Worm (Caenorhabditis elegans) whole organism, L2 larva: Measurements from ENCODE around the gene C17H12.6.

Source experiments
- C34F6.9 ChIP-seq: fragments of 150-350 bp; optimal IDR thresholded peaks from 2 replicates; lab custom pipeline; 2014; ENCODE audit warnings: missing biosample characterization, missing genetic modification characterization
- F13H6.1 ChIP-seq: sonication (generic microtip); optimal IDR thresholded peaks from 2 replicates; lab custom pipeline; 2016; ENCODE audit warnings: missing genetic modification characterization, missing compliant biosample characterization
- Y55F3AM.14 ChIP-seq: fragments of 200-800 bp; sonication (Bioruptor generic); optimal IDR thresholded peaks from 2 replicates; lab custom pipeline; 2018; ENCODE audit warnings: mild to moderate bottlenecking, missing genetic modification characterization, missing compliant biosample characterization
- ZK546.5 ChIP-seq: sonication (generic microtip); optimal IDR thresholded peaks from 2 replicates; lab custom pipeline; 2017; ENCODE audit warnings: missing biosample characterization, missing genetic modification characterization
- alr-1 ChIP-seq: fragments of 150-350 bp; optimal IDR thresholded peaks from 2 replicates; lab custom pipeline; 2014; ENCODE audit warnings: missing biosample characterization, missing genetic modification characterization
- aly-2 ChIP-seq: fragments of 150-350 bp; optimal IDR thresholded peaks from 2 replicates; lab custom pipeline; 2014; ENCODE audit warnings: missing biosample characterization, missing genetic modification characterization
- ama-1 ChIP-seq: fragments of 150-350 bp; optimal IDR thresholded peaks from 2 replicates; lab custom pipeline; 2018; ENCODE audit warnings: inconsistent platforms
- blmp-1 ChIP-seq: sonication (generic microtip); optimal IDR thresholded peaks from 2 replicates; lab custom pipeline; 2017; ENCODE audit warnings: missing genetic modification characterization, mild to moderate bottlenecking, missing compliant biosample characterization, antibody characterized with exemption, moderate library complexity; ENCODE audit not compliant: insufficient read depth
- ceh-16 ChIP-seq: fragments of 150-350 bp; optimal IDR thresholded peaks from 2 replicates; lab custom pipeline; 2014; ENCODE audit warnings: missing biosample characterization, missing genetic modification characterization
- crh-2 ChIP-seq: sonication (generic microtip); optimal IDR thresholded peaks from 2 replicates; lab custom pipeline; 2017; ENCODE audit warnings: missing biosample characterization, missing genetic modification characterization
- dmd-4 ChIP-seq: sonication (generic microtip); optimal IDR thresholded peaks from 2 replicates; lab custom pipeline; 2017; ENCODE audit warnings: missing biosample characterization, missing genetic modification characterization
- egl-27 ChIP-seq: sonication (generic microtip); optimal IDR thresholded peaks from 3 replicates; lab custom pipeline; 2017; ENCODE audit warnings: missing biosample characterization, missing genetic modification reagents, missing genetic modification characterization
- elt-3 ChIP-seq: sonication (generic microtip); optimal IDR thresholded peaks from 2 replicates; lab custom pipeline; 2017; ENCODE audit warnings: missing biosample characterization, missing genetic modification characterization
- fos-1 ChIP-seq: fragments of 150-350 bp; optimal IDR thresholded peaks from 2 replicates; lab custom pipeline; 2014; ENCODE audit warnings: missing biosample characterization, missing genetic modification characterization
- gmeb-1 ChIP-seq: fragments of 150-350 bp; optimal IDR thresholded peaks from 2 replicates; lab custom pipeline; 2014; ENCODE audit warnings: missing biosample characterization, missing genetic modification characterization
- lin-11 ChIP-seq: fragments of 150-350 bp; sonication (generic microtip); optimal IDR thresholded peaks from 2 replicates; lab custom pipeline; 2014; ENCODE audit warnings: missing biosample characterization, missing genetic modification characterization, inconsistent platforms, mixed read lengths
- lin-13 ChIP-seq: fragments of 150-350 bp; optimal IDR thresholded peaks from 2 replicates; lab custom pipeline; 2014; ENCODE audit warnings: missing biosample characterization, missing genetic modification reagents, missing genetic modification characterization
- lsy-2 ChIP-seq, 2 experiments: fragments of 150-350 bp in 1 of 2; sonication (generic microtip) in 1 of 2; optimal IDR thresholded peaks; 2 replicates each; lab custom pipeline; 2014 to 2017; ENCODE audit warnings: missing biosample characterization in 2 of 2, missing genetic modification characterization in 2 of 2
- mab-5 ChIP-seq: fragments of 150-350 bp; optimal IDR thresholded peaks from 2 replicates; lab custom pipeline; 2014; ENCODE audit warnings: missing biosample characterization, missing genetic modification characterization
- mbf-1 ChIP-seq: sonication (generic microtip); optimal IDR thresholded peaks from 2 replicates; lab custom pipeline; 2017; ENCODE audit warnings: missing biosample characterization, missing genetic modification characterization
- mdl-1 ChIP-seq, 2 experiments: fragments of 150-350 bp in 1 of 2; sonication (generic microtip) in 1 of 2; optimal IDR thresholded peaks; 2 replicates each; lab custom pipeline; 2017; ENCODE audit warnings: missing biosample characterization in 2 of 2, missing genetic modification characterization in 2 of 2
- nhr-10 ChIP-seq: sonication (generic microtip); optimal IDR thresholded peaks from 2 replicates; lab custom pipeline; 2017; ENCODE audit warnings: missing biosample characterization, missing genetic modification characterization
- nhr-11 ChIP-seq: fragments of 150-350 bp; optimal IDR thresholded peaks from 2 replicates; lab custom pipeline; 2014; ENCODE audit warnings: missing biosample characterization, missing genetic modification characterization
- nhr-129 ChIP-seq: fragments of 150-350 bp; optimal IDR thresholded peaks from 2 replicates; lab custom pipeline; 2014; ENCODE audit warnings: missing biosample characterization, missing genetic modification characterization
- nhr-23 ChIP-seq: fragments of 150-350 bp; optimal IDR thresholded peaks from 2 replicates; lab custom pipeline; 2014; ENCODE audit warnings: missing biosample characterization, missing genetic modification reagents, missing genetic modification characterization
- nhr-25 ChIP-seq: fragments of 150-350 bp; sonication (generic microtip); optimal IDR thresholded peaks from 3 replicates; lab custom pipeline; 2014; ENCODE audit warnings: missing biosample characterization, missing genetic modification characterization
- nhr-6 ChIP-seq: fragments of 150-350 bp; optimal IDR thresholded peaks from 2 replicates; lab custom pipeline; 2014; ENCODE audit warnings: missing biosample characterization, missing genetic modification characterization
- nhr-77 ChIP-seq: fragments of 150-350 bp; optimal IDR thresholded peaks from 2 replicates; lab custom pipeline; 2014; ENCODE audit warnings: missing biosample characterization, missing genetic modification characterization
- peb-1 ChIP-seq: fragments of 150-350 bp; optimal IDR thresholded peaks from 2 replicates; lab custom pipeline; 2014; ENCODE audit warnings: missing biosample characterization, missing genetic modification characterization
- sem-4 ChIP-seq: fragments of 150-350 bp; optimal IDR thresholded peaks from 2 replicates; lab custom pipeline; 2014; ENCODE audit warnings: missing biosample characterization, missing genetic modification reagents, missing genetic modification characterization
- skn-1 ChIP-seq: sonication (generic microtip); optimal IDR thresholded peaks from 2 replicates; lab custom pipeline; 2017; ENCODE audit warnings: missing biosample characterization, missing genetic modification characterization
- sma-3 ChIP-seq: sonication (generic microtip); optimal IDR thresholded peaks from 2 replicates; lab custom pipeline; 2016; ENCODE audit warnings: missing genetic modification reagents, missing genetic modification characterization, missing compliant biosample characterization
- sma-9 ChIP-seq, 2 experiments: fragments of 150-350 bp in 1 of 2; sonication (generic microtip) in 1 of 2; optimal IDR thresholded peaks; 2 replicates each; lab custom pipeline; 2014 to 2016; ENCODE audit warnings: missing genetic modification characterization in 2 of 2, mild to moderate bottlenecking in 1 of 2, missing biosample characterization in 1 of 2, missing compliant biosample characterization in 1 of 2, missing genetic modification reagents in 1 of 2, moderate library complexity in 1 of 2
- snpc-4 ChIP-seq: fragments of 150-350 bp; optimal IDR thresholded peaks from 2 replicates; lab custom pipeline; 2014; ENCODE audit warnings: missing biosample characterization, missing genetic modification characterization
- unc-39 ChIP-seq: fragments of 150-350 bp; optimal IDR thresholded peaks from 2 replicates; lab custom pipeline; 2014; ENCODE audit warnings: missing biosample characterization, missing genetic modification characterization
- unc-55 ChIP-seq: fragments of 150-350 bp; sonication (generic microtip); optimal IDR thresholded peaks from 3 replicates; lab custom pipeline; 2014; ENCODE audit warnings: missing biosample characterization, missing genetic modification reagents, missing genetic modification characterization
- unc-62 ChIP-seq: fragments of 150-350 bp; optimal IDR thresholded peaks from 2 replicates; lab custom pipeline; 2014; ENCODE audit warnings: missing biosample characterization, missing genetic modification reagents, missing genetic modification characterization
- zag-1 ChIP-seq: fragments of 150-350 bp; optimal IDR thresholded peaks from 2 replicates; lab custom pipeline; 2014; ENCODE audit warnings: missing biosample characterization, missing genetic modification characterization
- ztf-11 ChIP-seq: sonication (generic microtip); optimal IDR thresholded peaks from 2 replicates; lab custom pipeline; 2017; ENCODE audit warnings: missing biosample characterization, missing genetic modification characterization
- ztf-4 ChIP-seq: fragments of 150-350 bp; optimal IDR thresholded peaks from 2 replicates; lab custom pipeline; 2014; ENCODE audit warnings: missing biosample characterization, missing genetic modification characterization

The C17H12.6 gene

ce11 chrIV:6789950-6790349 lies 32.4 kb downstream of the C17H12.6 start:
- TF ChIP-seq nhr-10: no peak
- TF ChIP-seq nhr-11 (tag; lab: Kevin White, UChicago): no peak
- TF ChIP-seq dmd-4: no peak
- no peak for TF ChIP-seq nhr-6 (tag; lab: Kevin White, UChicago)
- no peak for TF ChIP-seq alr-1 (tag; lab: Kevin White, UChicago)
- no peak for TF ChIP-seq sem-4 (tag; lab: Kevin White, UChicago)
- no peak for TF ChIP-seq mbf-1 (tag; lab: Kevin White, UChicago)
- TF ChIP-seq egl-27 (tag; lab: Kevin White, UChicago): no peak
- TF ChIP-seq nhr-25 (tag; lab: Kevin White, UChicago): no peak
- no peak for TF ChIP-seq ztf-11 (tag; lab: Kevin White, UChicago)
- no peak for TF ChIP-seq fos-1
- no peak for TF ChIP-seq skn-1
- TF ChIP-seq ztf-4 (tag; lab: Kevin White, UChicago): no peak
- no peak for TF ChIP-seq unc-39 (tag; lab: Kevin White, UChicago)
- no peak for TF ChIP-seq lin-11 (tag; lab: Kevin White, UChicago)
- no peak for TF ChIP-seq elt-3 (tag; lab: Kevin White, UChicago)
- no peak for TF ChIP-seq unc-55 (GFP tag; lab: Kevin White, UChicago)
- TF ChIP-seq lin-13 (GFP tag; lab: Kevin White, UChicago): no peak
- TF ChIP-seq blmp-1 (tag; lab: Kevin White, UChicago): no peak

ce11 chrIV:6785873-6786272 lies 36.4 kb downstream of the C17H12.6 start:
- TF ChIP-seq mdl-1 (tag; optimal IDR thresholded peaks at IDR 0.05; lab: Kevin White, UChicago): peak in 1 of 2 experiments; percentile 20
- TF ChIP-seq sem-4 (tag; lab: Kevin White, UChicago): peak; percentile 88
- TF ChIP-seq lsy-2 (tag; optimal IDR thresholded peaks at IDR 0.05; lab: Kevin White, UChicago): peak; percentile 53 to 78
- peak; percentile 18 for TF ChIP-seq mab-5 (tag; lab: Kevin White, UChicago)
- peak; percentile 16 for TF ChIP-seq nhr-6 (tag; lab: Kevin White, UChicago)
- peak; percentile 93 for TF ChIP-seq sma-9 (GFP tag; optimal IDR thresholded peaks at IDR 0.05; lab: Kevin White, UChicago)
- no peak for TF ChIP-seq sma-9 (tag; optimal IDR thresholded peaks at IDR 0.05; lab: Kevin White, UChicago)
- TF ChIP-seq egl-27 (tag; lab: Kevin White, UChicago): peak; percentile 52
- peak; percentile 83 for TF ChIP-seq F13H6.1 (tag; lab: Kevin White, UChicago)
- TF ChIP-seq zag-1 (tag; lab: Kevin White, UChicago): peak; percentile 2
- no peak for TF ChIP-seq aly-2 (tag; lab: Kevin White, UChicago)
- TF ChIP-seq snpc-4 (tag; lab: Kevin White, UChicago): peak; percentile 44
- peak; percentile 87 for TF ChIP-seq C34F6.9
- peak; percentile 48 for TF ChIP-seq ceh-16 (tag; lab: Kevin White, UChicago)
- no peak for TF ChIP-seq nhr-10
- peak; percentile 59 for TF ChIP-seq gmeb-1 (tag; lab: Kevin White, UChicago)
- no peak for TF ChIP-seq unc-39 (tag; lab: Kevin White, UChicago)
- TF ChIP-seq unc-55 (GFP tag; lab: Kevin White, UChicago): peak; percentile 91
- TF ChIP-seq unc-62 (GFP tag; lab: Kevin White, UChicago): no peak
- peak; percentile 79 for TF ChIP-seq nhr-129 (tag; lab: Kevin White, UChicago)
- TF ChIP-seq crh-2 (tag; lab: Kevin White, UChicago): peak; percentile 98
- peak; percentile 56 for TF ChIP-seq lin-13 (GFP tag; lab: Kevin White, UChicago)
- TF ChIP-seq nhr-11 (tag; lab: Kevin White, UChicago): no peak
- no peak for TF ChIP-seq blmp-1 (tag; lab: Kevin White, UChicago)
- peak; percentile 62 for TF ChIP-seq sma-3 (GFP tag; lab: Kevin White, UChicago)
- peak; percentile 52 for TF ChIP-seq Y55F3AM.14
- peak; percentile 71 for TF ChIP-seq fos-1
- peak; percentile 32 for TF ChIP-seq nhr-25 (tag; lab: Kevin White, UChicago)
- TF ChIP-seq ama-1 (lab: Kevin White, UChicago): peak; percentile 49
- no peak for TF ChIP-seq ZK546.5 (tag; lab: Kevin White, UChicago)
- TF ChIP-seq nhr-23: no peak
- TF ChIP-seq nhr-77 (tag; lab: Kevin White, UChicago): no peak
- TF ChIP-seq, all 48 proteins: peak for 22

ce11 chrIV:6785151-6785550 lies 37.2 kb downstream of the C17H12.6 start, which contains the start of gene dyci-1:
TSS of gene dyci-1 (minus strand) at chrIV:6785272.
- TF ChIP-seq nhr-129 (tag; lab: Kevin White, UChicago) (peak; percentile 70), peb-1 (tag; lab: Kevin White, UChicago) (no peak), F13H6.1 (tag; lab: Kevin White, UChicago) (peak; percentile 71), C34F6.9 (peak; percentile 2), sma-9 (GFP tag; optimal IDR thresholded peaks at IDR 0.05; lab: Kevin White, UChicago) (peak; percentile 7), sma-9 (tag; optimal IDR thresholded peaks at IDR 0.05; lab: Kevin White, UChicago) (no peak), fos-1 (peak; percentile 27)
- TF ChIP-seq, all 48 proteins: peak for 5
